Fruit fly (Drosophila melanogaster) whole organism, embryonic: ENCODE measurements around the gene Mekk1.

Source experiments
- BtbVII ChIP-seq: fragments of 200-800 bp; sonication (Bioruptor generic); optimal IDR thresholded peaks from 3 replicates; lab custom pipeline; 2017; ENCODE audit warnings: missing biosample characterization, mild to moderate bottlenecking, missing genetic modification characterization
- CG10321 ChIP-seq: fragments of 200-800 bp; sonication (Bioruptor generic); IDR thresholded peaks from 2 replicates; pipeline ENCODE4 v1.3.6; 2022; ENCODE audit warnings: missing biosample characterization, missing genetic modification characterization
- CG12236 ChIP-seq: fragments of 200-800 bp; sonication (Bioruptor generic); optimal IDR thresholded peaks from 2 replicates; lab custom pipeline; 2016; ENCODE audit warnings: missing biosample characterization, missing genetic modification characterization
- CG1233 ChIP-seq: fragments of 200-800 bp; sonication (Bioruptor generic); optimal IDR thresholded peaks from 4 replicates; lab custom pipeline; 2018; ENCODE audit warnings: missing biosample characterization, mild to moderate bottlenecking, missing genetic modification characterization
- CG12942 ChIP-seq: fragments of 200-800 bp; sonication (Bioruptor generic); optimal IDR thresholded peaks from 3 replicates; lab custom pipeline; 2016; ENCODE audit warnings: missing biosample characterization, missing genetic modification characterization
- CG1529 ChIP-seq: fragments of 200-800 bp; sonication (Bioruptor generic); optimal IDR thresholded peaks from 3 replicates; lab custom pipeline; 2018; ENCODE audit warnings: missing biosample characterization, missing genetic modification characterization
- CG17361 ChIP-seq: fragments of 200-800 bp; sonication (Bioruptor generic); IDR thresholded peaks from 3 replicates; pipeline ENCODE4 v1.3.6; 2022; ENCODE audit warnings: missing biosample characterization, missing genetic modification characterization
- CG18262 ChIP-seq: fragments of 200-800 bp; optimal IDR thresholded peaks from 3 replicates; lab custom pipeline; 2019; ENCODE audit warnings: missing biosample characterization, mild to moderate bottlenecking, missing genetic modification characterization, moderate library complexity
- CG18764 ChIP-seq: fragments of 200-800 bp; sonication (Bioruptor generic); optimal IDR thresholded peaks from 3 replicates; lab custom pipeline; 2016; ENCODE audit warnings: missing biosample characterization, missing genetic modification characterization
- CG2875 ChIP-seq: fragments of 200-800 bp; sonication (Bioruptor generic); optimal IDR thresholded peaks from 2 replicates; lab custom pipeline; 2017; ENCODE audit warnings: missing biosample characterization, mild to moderate bottlenecking, missing genetic modification characterization, missing genetic modification reagents
- CG2889 ChIP-seq: fragments of 200-800 bp; sonication (Bioruptor generic); IDR thresholded peaks from 3 replicates; pipeline ENCODE4 v1.3.6; 2022; ENCODE audit warnings: missing biosample characterization, missing genetic modification characterization
- CG6272 ChIP-seq: fragments of 200-800 bp; sonication (Bioruptor generic); IDR thresholded peaks from 2 replicates; pipeline ENCODE4 v1.3.6; 2022; ENCODE audit warnings: missing biosample characterization, missing genetic modification characterization
- CoRest ChIP-seq: fragments of 200-800 bp; sonication (Bioruptor generic); optimal IDR thresholded peaks from 3 replicates; lab custom pipeline; 2018; ENCODE audit warnings: missing biosample characterization, mild to moderate bottlenecking, missing genetic modification characterization, moderate library complexity
- D19B ChIP-seq: fragments of 200-800 bp; sonication (Bioruptor generic); optimal IDR thresholded peaks from 2 replicates; lab custom pipeline; 2017; ENCODE audit warnings: missing biosample characterization, mild to moderate bottlenecking, missing genetic modification characterization
- Deaf1 ChIP-seq: fragments of 200-800 bp; optimal IDR thresholded peaks from 3 replicates; lab custom pipeline; 2019; ENCODE audit warnings: missing biosample characterization, mild to moderate bottlenecking, missing genetic modification characterization, moderate library complexity
- Dip3 ChIP-seq: fragments of 200-800 bp; sonication (Bioruptor generic); optimal IDR thresholded peaks from 3 replicates; lab custom pipeline; 2016; ENCODE audit warnings: missing biosample characterization, missing genetic modification characterization
- Drgx ChIP-seq: fragments of 200-800 bp; sonication (Bioruptor generic); IDR thresholded peaks from 2 replicates; pipeline ENCODE4 v1.3.6; 2022; ENCODE audit warnings: missing biosample characterization, missing genetic modification characterization
- Kr ChIP-seq: fragments of 200-800 bp; sonication (Bioruptor generic); optimal IDR thresholded peaks from 2 replicates; lab custom pipeline; 2017; ENCODE audit warnings: missing biosample characterization, mild to moderate bottlenecking, missing genetic modification characterization
- Mes4 ChIP-seq: fragments of 200-800 bp; sonication (Bioruptor generic); optimal IDR thresholded peaks from 2 replicates; lab custom pipeline; 2016; ENCODE audit warnings: missing biosample characterization, missing genetic modification characterization
- Nf-YB ChIP-seq: fragments of 200-800 bp; sonication (Bioruptor generic); optimal IDR thresholded peaks from 3 replicates; lab custom pipeline; 2019; ENCODE audit warnings: missing biosample characterization, mild to moderate bottlenecking, missing genetic modification characterization, moderate library complexity
- Nf-YC ChIP-seq: fragments of 200-800 bp; optimal IDR thresholded peaks from 3 replicates; lab custom pipeline; 2019; ENCODE audit warnings: missing biosample characterization, mild to moderate bottlenecking, missing genetic modification characterization, moderate library complexity
- Opbp ChIP-seq: fragments of 200-800 bp; sonication (Bioruptor generic); IDR thresholded peaks from 3 replicates; pipeline ENCODE4 v1.3.6; 2022; ENCODE audit warnings: missing biosample characterization, missing genetic modification characterization; ENCODE audit not compliant: partially characterized antibody
- Poxn ChIP-seq: fragments of 200-800 bp; sonication (Bioruptor generic); IDR thresholded peaks from 2 replicates; pipeline ENCODE4 v1.3.6; 2022; ENCODE audit warnings: missing biosample characterization, missing genetic modification characterization
- chif ChIP-seq, 2 experiments: fragments of 200-800 bp; sonication (Bioruptor generic); optimal IDR thresholded peaks; 3 replicates each; lab custom pipeline; 2016; ENCODE audit warnings: missing biosample characterization in 2 of 2, missing genetic modification characterization in 2 of 2
- chinmo ChIP-seq: fragments of 200-800 bp; sonication (Bioruptor generic); IDR thresholded peaks from 4 replicates; pipeline ENCODE4 v1.3.6; 2022; ENCODE audit warnings: missing biosample characterization, missing genetic modification characterization; ENCODE audit not compliant: partially characterized antibody
- crp ChIP-seq, 2 experiments: fragments of 200-800 bp; sonication (Bioruptor generic); optimal IDR thresholded peaks; 2 replicates in 1 of 2; 3 replicates in 1 of 2; lab custom pipeline; 2017; ENCODE audit warnings: missing biosample characterization in 2 of 2, missing genetic modification characterization in 2 of 2, mild to moderate bottlenecking in 1 of 2, moderate library complexity in 1 of 2
- dm ChIP-seq: fragments of 200-800 bp; sonication (Bioruptor generic); optimal IDR thresholded peaks from 3 replicates; lab custom pipeline; 2016; ENCODE audit warnings: missing biosample characterization, missing genetic modification characterization
- gcm ChIP-seq: fragments of 200-800 bp; sonication (Bioruptor generic); optimal IDR thresholded peaks from 2 replicates; lab custom pipeline; 2019; ENCODE audit warnings: missing biosample characterization, mild to moderate bottlenecking, missing genetic modification characterization, moderate library complexity
- hb ChIP-seq: fragments of 200-800 bp; sonication (Bioruptor generic); IDR thresholded peaks from 3 replicates; pipeline ENCODE4 v1.3.6; 2022; ENCODE audit warnings: missing biosample characterization, missing genetic modification characterization; ENCODE audit not compliant: partially characterized antibody
- hbn ChIP-seq: fragments of 200-800 bp; sonication (Bioruptor generic); IDR thresholded peaks from 2 replicates; pipeline ENCODE4 v1.3.6; 2022; ENCODE audit warnings: missing biosample characterization, missing genetic modification characterization; ENCODE audit not compliant: partially characterized antibody
- maf-S ChIP-seq: fragments of 200-800 bp; sonication (Bioruptor generic); optimal IDR thresholded peaks from 2 replicates; lab custom pipeline; 2016; ENCODE audit warnings: missing biosample characterization, missing genetic modification characterization
- nerfin-1 ChIP-seq: fragments of 200-800 bp; sonication (Bioruptor generic); optimal IDR thresholded peaks from 3 replicates; lab custom pipeline; 2019; ENCODE audit warnings: missing biosample characterization, mild to moderate bottlenecking, missing genetic modification characterization, moderate library complexity
- org-1 ChIP-seq: fragments of 200-800 bp; sonication (Bioruptor generic); optimal IDR thresholded peaks from 2 replicates; lab custom pipeline; 2017; ENCODE audit warnings: missing biosample characterization, missing genetic modification characterization
- pan ChIP-seq, 4 experiments: fragments of >200 bp in 3 of 4; fragments of 200-800 bp in 1 of 4; sonication (Bioruptor generic) in 1 of 4; optimal IDR thresholded peaks in 3 of 4; IDR thresholded peaks in 1 of 4; 2 replicates each; pipeline versions ENCODE4 v1.3.6 to Lab custom; 2017 to 2022; ENCODE audit warnings: missing biosample characterization in 2 of 4, missing genetic modification characterization in 2 of 4, mixed read lengths in 1 of 4
- pfk ChIP-seq: fragments of 200-800 bp; sonication (Bioruptor generic); optimal IDR thresholded peaks from 2 replicates; lab custom pipeline; 2018; ENCODE audit warnings: missing biosample characterization, mild to moderate bottlenecking, missing genetic modification characterization, moderate library complexity
- shn ChIP-seq: fragments of 200-800 bp; sonication (Bioruptor generic); optimal IDR thresholded peaks from 3 replicates; lab custom pipeline; 2016; ENCODE audit warnings: missing biosample characterization, missing genetic modification characterization
- sqz ChIP-seq: fragments of 200-800 bp; sonication (Bioruptor generic); optimal IDR thresholded peaks from 3 replicates; lab custom pipeline; 2018; ENCODE audit warnings: missing biosample characterization, mild to moderate bottlenecking, missing genetic modification characterization
- tll ChIP-seq, 2 experiments: fragments of 200-800 bp in 1 of 2; fragments of >200 bp in 1 of 2; sonication (Bioruptor generic) in 1 of 2; optimal IDR thresholded peaks; 2 replicates each; lab custom pipeline; 2017 to 2019; ENCODE audit warnings: missing biosample characterization in 2 of 2, missing genetic modification characterization in 2 of 2, mild to moderate bottlenecking in 1 of 2, moderate library complexity in 1 of 2
- zen2 ChIP-seq: fragments of 200-800 bp; sonication (Bioruptor generic); IDR thresholded peaks from 3 replicates; pipeline ENCODE4 v1.3.6; 2022; ENCODE audit warnings: missing biosample characterization, missing genetic modification characterization; ENCODE audit not compliant: partially characterized antibody

Mekk1 gene

DNA sequence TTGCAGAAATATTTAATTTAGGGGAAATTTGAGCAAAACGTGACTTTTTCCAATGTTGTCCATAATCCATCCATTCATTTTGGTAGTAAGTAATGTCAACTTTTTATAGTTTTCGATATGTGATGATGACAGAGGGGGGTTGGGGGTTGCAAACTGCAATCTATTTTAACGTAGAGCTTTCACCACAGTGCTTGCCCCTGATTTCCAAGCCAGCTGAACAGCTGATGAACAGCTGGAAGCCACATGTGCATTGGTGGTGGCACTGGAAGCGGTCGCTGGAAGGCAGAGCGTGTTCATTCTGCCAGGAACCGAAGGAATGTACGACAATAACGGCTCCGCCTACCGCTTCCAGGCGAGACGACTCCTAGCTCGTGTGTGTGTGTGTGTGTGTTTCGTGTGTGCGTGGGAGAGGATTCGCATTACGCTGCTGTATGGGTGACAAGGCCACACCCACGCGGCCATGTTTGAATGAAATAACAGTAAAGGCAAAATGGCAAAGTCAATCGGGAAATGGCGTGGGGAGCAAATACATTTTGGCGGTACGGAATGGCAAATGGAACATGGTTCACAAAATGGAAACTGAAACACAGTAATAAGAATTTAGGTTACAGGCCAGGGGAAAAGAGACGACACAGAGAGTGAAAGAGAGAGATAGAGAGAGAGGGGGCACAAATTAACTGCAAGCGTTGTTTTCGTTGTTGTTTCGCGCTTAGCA lies 44.4 kb downstream of the Mekk1 start (continued):
- TF ChIP-seq CG18262 (tag; lab: Kevin White, UChicago) = no peak
- TF ChIP-seq Deaf1 (tag; lab: Kevin White, UChicago) = peak; percentile 76
- TF ChIP-seq tll (GFP tag; optimal IDR thresholded peaks at IDR 0.05; lab: Kevin White, UChicago) = no peak
- no peak for TF ChIP-seq Opbp (GFP tag; lab: Robert Waterston, UW)
- no peak for TF ChIP-seq BtbVII (GFP tag; lab: Kevin White, UChicago)
- no peak for TF ChIP-seq Mes4
- TF ChIP-seq zen2 (GFP tag; lab: Robert Waterston, UW) = no peak
- no peak for TF ChIP-seq Poxn (GFP tag; lab: Robert Waterston, UW)
- TF ChIP-seq chif (GFP tag; optimal IDR thresholded peaks at IDR 0.05; lab: Kevin White, UChicago) = no peak
- no peak for TF ChIP-seq CG17361 (GFP tag; lab: Robert Waterston, UW)
- TF ChIP-seq sqz (GFP tag; lab: Kevin White, UChicago) = no peak
- no peak for TF ChIP-seq CG2889 (GFP tag; lab: Robert Waterston, UW)
- TF ChIP-seq nerfin-1 (tag; lab: Kevin White, UChicago) = peak; percentile 46
- TF ChIP-seq pan (optimal IDR thresholded peaks at IDR 0.05; lab: Kevin White, UChicago) = no peak
- TF ChIP-seq pan (GFP tag; optimal IDR thresholded peaks at IDR 0.05 in 1 of 2, IDR thresholded peaks at IDR 0.05 in 1 of 2) = no peak
- TF ChIP-seq CoRest (tag; lab: Kevin White, UChicago) = no peak
- peak; percentile 11 for TF ChIP-seq Nf-YB (GFP tag; lab: Kevin White, UChicago)
- no peak for TF ChIP-seq CG12236 (GFP tag; lab: Kevin White, UChicago)
- TF ChIP-seq shn = no peak
- no peak for TF ChIP-seq org-1 (GFP tag; lab: Kevin White, UChicago)
- TF ChIP-seq hbn (GFP tag; lab: Robert Waterston, UW) = no peak
- no peak for TF ChIP-seq Kr (GFP tag; lab: Kevin White, UChicago)
- no peak for TF ChIP-seq CG6272 (GFP tag; lab: Robert Waterston, UW)
- 0 out of 4 replicates have a peak, but pooled peaks have one; percentile 40 for TF ChIP-seq chinmo (GFP tag; lab: Robert Waterston, UW)
- peak in 1 of 2 experiments; percentile 14 for TF ChIP-seq crp (GFP tag; optimal IDR thresholded peaks at IDR 0.05; lab: Kevin White, UChicago)
- TF ChIP-seq CG10321 (GFP tag; lab: Robert Waterston, UW) = no peak
- TF ChIP-seq CG1529 (GFP tag; lab: Kevin White, UChicago) = no peak
- TF ChIP-seq Nf-YC (tag; lab: Kevin White, UChicago) = peak; percentile 84
- 0 out of 3 replicates have a peak, but pooled peaks have one; percentile 14 for TF ChIP-seq hb
- TF ChIP-seq CG1233 (GFP tag; lab: Kevin White, UChicago) = no peak
- TF ChIP-seq Drgx (GFP tag; lab: Robert Waterston, UW) = no peak
- no peak for TF ChIP-seq D19B (GFP tag; lab: Kevin White, UChicago)
- TF ChIP-seq maf-S (GFP tag; lab: Kevin White, UChicago) = no peak
- peak; percentile 94 for TF ChIP-seq pfk (GFP tag; lab: Kevin White, UChicago)
- TF ChIP-seq CG2875 (GFP tag; lab: Kevin White, UChicago) = no peak
- no peak for TF ChIP-seq CG18764 (GFP tag; lab: Kevin White, UChicago)
- no peak for TF ChIP-seq Dip3

DNA sequence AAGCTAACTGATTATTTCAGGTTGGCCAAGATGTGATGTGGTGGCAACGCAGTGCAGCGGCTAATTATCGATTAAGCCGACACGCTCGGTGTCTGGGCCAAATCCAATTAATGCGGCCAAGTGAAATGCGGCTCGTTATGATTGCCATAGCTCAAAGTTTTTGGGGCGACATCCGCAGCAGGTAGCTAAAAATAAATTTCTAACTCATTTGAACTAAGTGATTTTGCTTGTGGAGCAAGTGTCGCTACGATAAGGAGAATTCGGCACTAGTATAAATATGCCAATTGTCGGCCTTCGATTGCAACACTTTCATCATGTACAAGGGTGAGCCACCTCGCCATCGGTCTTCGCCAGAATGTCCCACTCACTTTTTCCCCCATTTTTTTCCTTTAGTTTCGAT lies 48.4 kb downstream of the Mekk1 start, which contains the start of gene CG34282:
CG34282 (plus strand) TSS at position 301 of the 400 bp plus-strand sequence.
- TF ChIP-seq CG12942 (GFP tag; lab: Kevin White, UChicago) (no peak), dm (GFP tag; lab: Kevin White, UChicago) (no peak), gcm (GFP tag; lab: Kevin White, UChicago) (no peak)
